Fruit fly (Drosophila melanogaster) whole organism: ENCODE measurements around the gene Shal.

Source experiments
- CG8478 ChIP-seq: fragments of >200 bp; optimal IDR thresholded peaks from 2 replicates; lab custom pipeline; 2018; ENCODE audit warnings: inconsistent platforms
- Dll ChIP-seq: fragments of >200 bp; optimal IDR thresholded peaks from 2 replicates; lab custom pipeline; 2017
- EcR ChIP-seq, 2 experiments: fragments of >200 bp; optimal IDR thresholded peaks; 2 replicates each; lab custom pipeline; 2017; ENCODE audit warnings: missing biosample characterization in 2 of 2, missing genetic modification characterization in 2 of 2, missing genetic modification reagents in 2 of 2
- psq ChIP-seq: fragments of >200 bp; optimal IDR thresholded peaks from 2 replicates; lab custom pipeline; 2017

DNA sequence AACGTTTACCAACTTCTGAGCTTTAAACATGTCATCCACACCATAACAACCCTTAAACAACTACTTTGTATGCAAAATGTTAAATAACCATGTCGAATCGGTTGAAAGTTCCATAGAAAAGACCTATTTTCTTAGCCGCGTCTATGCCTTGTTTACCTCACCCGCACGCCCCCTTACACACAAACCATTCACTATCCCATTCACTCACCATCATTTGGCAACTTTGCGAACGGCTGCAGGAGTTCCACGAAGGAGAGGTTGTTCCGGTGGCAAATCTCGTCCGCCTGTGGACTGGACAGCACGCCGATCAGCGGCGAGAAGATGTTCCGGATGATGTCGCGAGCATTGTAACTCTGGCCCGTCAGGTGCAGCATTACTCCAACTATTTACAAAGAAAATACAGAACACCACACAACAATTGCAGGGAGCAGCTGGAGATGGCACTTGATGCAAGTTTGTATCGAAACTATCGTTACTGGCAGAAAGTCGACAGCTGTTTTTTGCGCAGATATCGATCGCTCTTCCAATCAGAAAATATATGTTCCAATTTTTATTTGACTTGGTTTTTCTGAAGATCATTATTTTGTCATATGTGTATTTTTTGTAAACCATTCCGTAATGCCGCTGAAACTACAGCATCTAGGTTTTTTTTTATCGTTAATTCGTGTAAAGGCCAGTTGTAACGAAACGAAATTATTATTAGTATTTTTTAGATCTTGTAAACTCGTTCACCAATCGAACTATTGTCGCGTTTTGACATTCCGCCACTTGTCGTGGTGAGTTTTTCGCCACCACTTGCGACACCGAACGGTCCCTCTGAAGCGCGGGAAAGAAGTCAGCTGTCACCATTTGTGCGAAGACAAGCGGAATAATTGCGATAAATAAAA is 33.9 kb upstream of the Shal start, which contains the start of gene asf1:
- TF ChIP-seq EcR (GFP tag; optimal IDR thresholded peaks at IDR 0.05; lab: Kevin White, UChicago) = no peak
- no peak for TF ChIP-seq Dll (lab: Kevin White, UChicago)
- TF ChIP-seq psq (lab: Kevin White, UChicago) = no peak
- TF ChIP-seq CG8478 = no peak
